Fruit fly (Drosophila melanogaster) whole organism, embryonic: ENCODE measurements around the gene Cp110.
A peak's percentile ranks its signal among the peaks of the same experiment; 100 is the strongest.

Experiments used
- Adf1 ChIP-seq: fragments of 200-800 bp; sonication (Bioruptor generic); IDR thresholded peaks from 2 replicates; pipeline ENCODE4 v1.3.6; 2022; ENCODE audit warnings: missing biosample characterization, missing genetic modification characterization
- Aef1 ChIP-seq: fragments of 200-800 bp; sonication (Bioruptor generic); IDR thresholded peaks from 3 replicates; pipeline ENCODE4 v1.3.6; 2022; ENCODE audit warnings: missing biosample characterization, missing genetic modification characterization
- Awh ChIP-seq: fragments of 200-800 bp; sonication (Bioruptor generic); IDR thresholded peaks from 2 replicates; pipeline ENCODE4, ENCODE4 v1.3.6; 2022; ENCODE audit warnings: missing biosample characterization, missing genetic modification characterization
- BEAF-32 ChIP-seq: fragments of 200-800 bp; sonication (Bioruptor generic); optimal IDR thresholded peaks from 3 replicates; lab custom pipeline; 2017; ENCODE audit warnings: missing biosample characterization, missing genetic modification characterization, mild to moderate bottlenecking, moderate library complexity, missing genetic modification reagents
- CG10543 ChIP-seq: fragments of 200-800 bp; sonication (Bioruptor generic); optimal IDR thresholded peaks from 3 replicates; lab custom pipeline; 2017; ENCODE audit warnings: missing biosample characterization, mild to moderate bottlenecking, missing genetic modification characterization, moderate library complexity
- CG12104 ChIP-seq: fragments of 200-800 bp; sonication (Bioruptor generic); optimal IDR thresholded peaks from 3 replicates; lab custom pipeline; 2016; ENCODE audit warnings: missing biosample characterization, missing genetic modification characterization
- CG1233 ChIP-seq: fragments of 200-800 bp; sonication (Bioruptor generic); optimal IDR thresholded peaks from 4 replicates; lab custom pipeline; 2018; ENCODE audit warnings: missing biosample characterization, mild to moderate bottlenecking, missing genetic modification characterization
- CG13624 ChIP-seq: fragments of 200-800 bp; sonication (Bioruptor generic); optimal IDR thresholded peaks from 2 replicates; lab custom pipeline; 2016; ENCODE audit warnings: missing biosample characterization, missing genetic modification characterization
- CG14014 ChIP-seq: fragments of 200-800 bp; sonication (Bioruptor generic); IDR thresholded peaks from 2 replicates; pipeline ENCODE4 v1.3.6; 2022; ENCODE audit warnings: missing biosample characterization, missing genetic modification characterization
- CG1647 ChIP-seq: fragments of 200-800 bp; sonication (Bioruptor generic); optimal IDR thresholded peaks from 3 replicates; lab custom pipeline; 2016; ENCODE audit warnings: missing biosample characterization, missing genetic modification characterization
- CG18011 ChIP-seq: fragments of 200-800 bp; sonication (Bioruptor generic); optimal IDR thresholded peaks from 2 replicates; lab custom pipeline; 2017; ENCODE audit warnings: missing biosample characterization, missing genetic modification characterization, mild to moderate bottlenecking, moderate library complexity, missing genotype
- CG2712 ChIP-seq: fragments of 200-800 bp; optimal IDR thresholded peaks from 3 replicates; lab custom pipeline; 2019; ENCODE audit warnings: missing biosample characterization, mild to moderate bottlenecking, missing genetic modification characterization, moderate library complexity
- CG30020 ChIP-seq: fragments of 200-800 bp; optimal IDR thresholded peaks from 2 replicates; lab custom pipeline; 2019; ENCODE audit warnings: missing biosample characterization, mild to moderate bottlenecking, missing genetic modification characterization, moderate library complexity
- CG32772 ChIP-seq: fragments of 200-800 bp; sonication (Bioruptor generic); IDR thresholded peaks from 2 replicates; pipeline ENCODE4 v1.3.6; 2022; ENCODE audit warnings: missing biosample characterization, missing genetic modification characterization
- CG43689 ChIP-seq: fragments of 200-800 bp; sonication (Bioruptor generic); IDR thresholded peaks from 2 replicates; pipeline ENCODE4 v1.3.6; 2022; ENCODE audit warnings: missing biosample characterization, missing genetic modification characterization
- CG4404 ChIP-seq: fragments of 200-800 bp; sonication (Bioruptor generic); IDR thresholded peaks from 2 replicates; pipeline ENCODE4 v1.3.6; 2022; ENCODE audit warnings: missing biosample characterization, missing genetic modification characterization
- CG9727 ChIP-seq: fragments of 200-800 bp; sonication (Bioruptor generic); optimal IDR thresholded peaks from 3 replicates; lab custom pipeline; 2017; ENCODE audit warnings: missing biosample characterization, mild to moderate bottlenecking, missing genetic modification characterization
- Doc3 ChIP-seq: fragments of 200-800 bp; sonication (Bioruptor generic); IDR thresholded peaks from 3 replicates; pipeline ENCODE4 v1.3.6; 2022; ENCODE audit warnings: missing biosample characterization, missing genetic modification characterization; ENCODE audit not compliant: partially characterized antibody
- Ets65A ChIP-seq: fragments of 200-800 bp; sonication (Bioruptor generic); peaks from one replicate; lab custom pipeline; 2016; ENCODE audit warnings: missing biosample characterization, missing genetic modification characterization
- Fer3 ChIP-seq: fragments of 200-800 bp; sonication (Bioruptor generic); optimal IDR thresholded peaks from 2 replicates; lab custom pipeline; 2018; ENCODE audit warnings: missing biosample characterization, mild to moderate bottlenecking, missing genetic modification characterization, moderate library complexity
- Hr39 ChIP-seq: fragments of >200 bp; optimal IDR thresholded peaks from 2 replicates; lab custom pipeline; 2017
- Hsf ChIP-seq: fragments of 200-800 bp; sonication (Bioruptor generic); optimal IDR thresholded peaks from 3 replicates; lab custom pipeline; 2016; ENCODE audit warnings: missing biosample characterization, missing genetic modification characterization
- Meics ChIP-seq: fragments of 200-800 bp; sonication (Bioruptor generic); optimal IDR thresholded peaks from 2 replicates; lab custom pipeline; 2017; ENCODE audit warnings: missing biosample characterization, mild to moderate bottlenecking, missing genetic modification characterization
- Myb ChIP-seq: fragments of 200-800 bp; sonication (Bioruptor generic); optimal IDR thresholded peaks from 2 replicates; lab custom pipeline; 2016; ENCODE audit warnings: missing biosample characterization, missing genetic modification characterization
- NFAT ChIP-seq: fragments of 200-800 bp; sonication (Bioruptor generic); IDR thresholded peaks from 2 replicates; pipeline ENCODE4 v1.3.6; 2022; ENCODE audit warnings: missing biosample characterization, missing genetic modification characterization
- Oaz ChIP-seq: fragments of 200-800 bp; sonication (Bioruptor generic); IDR thresholded peaks from 2 replicates; pipeline ENCODE4 v1.3.6; 2022; ENCODE audit warnings: missing biosample characterization, missing genetic modification characterization
- PHDP ChIP-seq: fragments of 200-800 bp; sonication (Bioruptor generic); optimal IDR thresholded peaks from 3 replicates; lab custom pipeline; 2018; ENCODE audit warnings: missing biosample characterization, mild to moderate bottlenecking, missing genetic modification characterization, moderate library complexity
- Rfx ChIP-seq: fragments of 200-800 bp; sonication (Bioruptor generic); IDR thresholded peaks from 2 replicates; pipeline ENCODE4 v1.3.6; 2022; ENCODE audit warnings: missing biosample characterization, missing genetic modification characterization
- Xbp1 ChIP-seq: fragments of 200-800 bp; sonication (Bioruptor generic); optimal IDR thresholded peaks from 3 replicates; lab custom pipeline; 2016; ENCODE audit warnings: missing biosample characterization, mild to moderate bottlenecking, missing genetic modification characterization
- bab2 ChIP-seq: fragments of 200-800 bp; sonication (Bioruptor generic); optimal IDR thresholded peaks from 2 replicates; lab custom pipeline; 2016; ENCODE audit warnings: missing biosample characterization, missing genetic modification characterization
- caup ChIP-seq: fragments of 200-800 bp; sonication (Bioruptor generic); optimal IDR thresholded peaks from 3 replicates; lab custom pipeline; 2017; ENCODE audit warnings: missing biosample characterization, mild to moderate bottlenecking, missing genetic modification characterization, moderate library complexity; ENCODE audit not compliant: severe bottlenecking
- chinmo ChIP-seq: fragments of 200-800 bp; sonication (Bioruptor generic); IDR thresholded peaks from 4 replicates; pipeline ENCODE4 v1.3.6; 2022; ENCODE audit warnings: missing biosample characterization, missing genetic modification characterization; ENCODE audit not compliant: partially characterized antibody
- croc ChIP-seq: fragments of 200-800 bp; sonication (Bioruptor generic); conservative IDR thresholded peaks from 3 replicates; pipeline ENCODE4 v1.3.6; 2022; ENCODE audit warnings: missing biosample characterization, missing genetic modification characterization
- dmrt11E ChIP-seq: fragments of 200-800 bp; sonication (Bioruptor generic); optimal IDR thresholded peaks from 3 replicates; lab custom pipeline; 2018; ENCODE audit warnings: missing biosample characterization, mild to moderate bottlenecking, missing genetic modification characterization, moderate library complexity
- dpn ChIP-seq, 2 experiments: fragments of 200-800 bp; sonication (Bioruptor generic); optimal IDR thresholded peaks; 3 replicates each; lab custom pipeline; 2016; ENCODE audit warnings: missing biosample characterization in 2 of 2, missing genetic modification characterization in 2 of 2
- fd3F ChIP-seq: fragments of 200-800 bp; sonication (Bioruptor generic); optimal IDR thresholded peaks from 2 replicates; lab custom pipeline; 2018; ENCODE audit warnings: missing biosample characterization, mild to moderate bottlenecking, missing genetic modification characterization, moderate library complexity
- gfzf ChIP-seq: fragments of 200-800 bp; sonication (Bioruptor generic); optimal IDR thresholded peaks from 2 replicates; lab custom pipeline; 2016; ENCODE audit warnings: missing biosample characterization, mild to moderate bottlenecking, missing genetic modification characterization, moderate library complexity
- grn ChIP-seq: fragments of 200-800 bp; sonication (Bioruptor generic); optimal IDR thresholded peaks from 3 replicates; lab custom pipeline; 2017; ENCODE audit warnings: missing biosample characterization, missing genetic modification characterization
- gro ChIP-seq: fragments of 200-800 bp; sonication (Bioruptor generic); optimal IDR thresholded peaks from 2 replicates; lab custom pipeline; 2016; ENCODE audit warnings: missing biosample characterization, missing genetic modification characterization
- ind ChIP-seq: fragments of 200-800 bp; sonication (Bioruptor generic); optimal IDR thresholded peaks from 3 replicates; lab custom pipeline; 2016; ENCODE audit warnings: missing biosample characterization, missing genetic modification characterization
- lmd ChIP-seq: fragments of 200-800 bp; sonication (Bioruptor generic); IDR thresholded peaks from 2 replicates; pipeline ENCODE4 v1.3.6; 2022; ENCODE audit warnings: missing biosample characterization, missing genetic modification characterization
- mam ChIP-seq: fragments of 200-800 bp; sonication (Bioruptor generic); optimal IDR thresholded peaks from 3 replicates; lab custom pipeline; 2016; ENCODE audit warnings: missing biosample characterization, missing genetic modification characterization
- onecut ChIP-seq: fragments of 200-800 bp; sonication (Bioruptor generic); IDR thresholded peaks from 2 replicates; pipeline ENCODE4 v1.3.6; 2022; ENCODE audit warnings: missing biosample characterization, missing genetic modification characterization
- org-1 ChIP-seq: fragments of 200-800 bp; sonication (Bioruptor generic); optimal IDR thresholded peaks from 2 replicates; lab custom pipeline; 2017; ENCODE audit warnings: missing biosample characterization, missing genetic modification characterization
- sens ChIP-seq: fragments of 200-800 bp; sonication (Bioruptor generic); peaks from one replicate; lab custom pipeline; 2016; ENCODE audit warnings: missing biosample characterization, missing genetic modification characterization
- slbo ChIP-seq: fragments of 200-800 bp; sonication (Bioruptor generic); IDR thresholded peaks from 2 replicates; pipeline ENCODE4 v1.3.6; 2022; ENCODE audit warnings: missing biosample characterization, missing genetic modification characterization
- sob ChIP-seq: fragments of 200-800 bp; sonication (Bioruptor generic); IDR thresholded peaks from 2 replicates; pipeline ENCODE4 v1.3.6; 2022; ENCODE audit warnings: missing biosample characterization, missing genetic modification characterization
- stc ChIP-seq: fragments of 200-800 bp; sonication (Bioruptor generic); IDR thresholded peaks from 2 replicates; pipeline ENCODE4 v1.3.6; 2022; ENCODE audit warnings: missing biosample characterization, missing genetic modification characterization
- stwl ChIP-seq: fragments of 200-800 bp; sonication (Bioruptor generic); optimal IDR thresholded peaks from 3 replicates; lab custom pipeline; 2018; ENCODE audit warnings: missing biosample characterization, mild to moderate bottlenecking, missing genetic modification characterization, moderate library complexity
- vfl ChIP-seq: fragments of 200-800 bp; sonication (Bioruptor generic); optimal IDR thresholded peaks from 2 replicates; lab custom pipeline; 2016; ENCODE audit warnings: missing biosample characterization, missing genetic modification characterization
- zfh2 ChIP-seq: fragments of 200-800 bp; sonication (Bioruptor generic); optimal IDR thresholded peaks from 2 replicates; lab custom pipeline; 2016; ENCODE audit warnings: missing biosample characterization, missing genetic modification characterization

Gene Cp110

DNA sequence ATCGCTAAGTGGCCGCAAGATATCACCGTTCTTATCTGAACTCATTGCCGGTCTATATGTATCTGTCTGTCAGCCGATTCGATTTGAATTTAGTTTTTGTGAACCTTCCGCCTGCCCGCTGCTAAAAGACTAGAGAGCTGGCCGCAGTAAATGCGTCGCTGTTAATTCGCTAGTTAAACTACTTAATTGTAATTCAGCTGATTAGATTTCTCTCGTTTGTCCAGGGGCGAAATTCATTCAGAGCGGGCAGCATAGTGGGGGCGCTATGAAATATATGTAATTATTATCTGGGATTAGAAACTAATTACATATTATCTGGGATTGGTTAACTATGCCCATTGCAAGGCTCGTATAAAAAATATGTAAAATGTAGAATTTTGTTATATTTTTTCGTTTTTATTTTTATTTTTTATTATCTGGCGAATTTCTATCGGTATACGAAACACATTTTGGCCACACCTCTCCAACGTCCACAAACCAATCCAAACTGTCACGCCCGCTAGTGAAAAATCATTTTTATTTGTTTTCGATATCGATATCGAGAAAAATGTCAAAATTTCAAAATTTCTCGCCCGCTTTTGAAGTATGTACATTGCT, 32.6 kb upstream of the Cp110 start, which contains the start of the genes CG14615 and tilB (continued):
- TF ChIP-seq bab2 (GFP tag; lab: Kevin White, UChicago) (peak; percentile 16), slbo (peak; percentile 69), fd3F (GFP tag; lab: Kevin White, UChicago) (peak; percentile 8), Hr39 (lab: Kevin White, UChicago) (no peak), sens (GFP tag; lab: Kevin White, UChicago) (peak; percentile 75), CG9727 (peak; percentile 11), CG18011 (GFP tag; lab: Kevin White, UChicago) (no peak), CG1233 (peak; percentile 23), CG12104 (peak; percentile 4), CG4404 (0 out of 2 replicates have a peak, but pooled peaks have one; percentile 34), CG32772 (GFP tag; lab: Robert Waterston, UW) (no peak), caup (no peak), dmrt11E (tag; lab: Kevin White, UChicago) (no peak), Hsf (peak; percentile 24), stc (GFP tag; lab: Robert Waterston, UW) (no peak), Awh (GFP tag; lab: Robert Waterston, UW) (no peak), dpn (GFP tag; optimal IDR thresholded peaks at IDR 0.05; lab: Kevin White, UChicago) (peak; percentile 3 to 5), Xbp1 (peak; percentile 3), mam (GFP tag; lab: Kevin White, UChicago) (peak; percentile 43), org-1 (GFP tag; lab: Kevin White, UChicago) (no peak), Aef1 (GFP tag; lab: Robert Waterston, UW) (0 out of 3 replicates have a peak, but pooled peaks have one; percentile 22), Oaz (GFP tag; lab: Robert Waterston, UW) (0 out of 2 replicates have a peak, but pooled peaks have one; percentile 40), BEAF-32 (GFP tag; lab: Kevin White, UChicago) (peak; percentile 25), CG10543 (peak; percentile 52), grn (GFP tag; lab: Kevin White, UChicago) (peak; percentile 61), NFAT (peak; percentile 32; the same call in 1 of the 2 replicates), Adf1 (GFP tag; lab: Robert Waterston, UW) (no peak), CG13624 (GFP tag; lab: Kevin White, UChicago) (peak; percentile 32), CG30020 (tag; lab: Kevin White, UChicago) (peak; percentile 4), Doc3 (GFP tag; lab: Robert Waterston, UW) (no peak), PHDP (tag; lab: Kevin White, UChicago) (peak; percentile 17), Myb (no peak), gfzf (no peak), CG1647 (GFP tag; lab: Kevin White, UChicago) (peak; percentile 39), Ets65A (GFP tag; lab: Kevin White, UChicago) (peak; percentile 64), Rfx (GFP tag; lab: Robert Waterston, UW) (peak; percentile 62), Fer3 (tag; lab: Kevin White, UChicago) (peak; percentile 55), chinmo (GFP tag; lab: Robert Waterston, UW) (no peak), CG43689 (GFP tag; lab: Robert Waterston, UW) (no peak), lmd (GFP tag; lab: Robert Waterston, UW) (peak; percentile 37; the same call in 1 of the 2 replicates), zfh2 (GFP tag; lab: Kevin White, UChicago) (peak; percentile 33), croc (no peak), onecut (no peak), Meics (GFP tag; lab: Kevin White, UChicago) (peak; percentile 61), CG14014 (GFP tag; lab: Robert Waterston, UW) (peak; percentile 30; the same call in 1 of the 2 replicates), CG2712 (peak; percentile 11), sob (GFP tag; lab: Robert Waterston, UW) (peak; percentile 46; the same call in 1 of the 2 replicates), ind (peak; percentile 41), gro (GFP tag; lab: Kevin White, UChicago) (peak; percentile 10), vfl (GFP tag; lab: Kevin White, UChicago) (no peak), stwl (no peak)
